Fruit fly (Drosophila melanogaster) whole organism, embryonic: ENCODE results near the gene ninaE.

Experiments
- B-H1 ChIP-seq: fragments of 200-800 bp; sonication (Bioruptor generic); IDR thresholded peaks from 3 replicates; pipeline ENCODE4 v1.3.6; 2022; ENCODE audit warnings: missing biosample characterization, missing genetic modification characterization
- CG1024 ChIP-seq: fragments of 200-800 bp; sonication (Bioruptor generic); IDR thresholded peaks from 2 replicates; pipeline ENCODE4 v1.3.6; 2022; ENCODE audit warnings: missing biosample characterization, missing genetic modification characterization
- CG11085 ChIP-seq: fragments of 200-800 bp; sonication (Bioruptor generic); IDR thresholded peaks from 2 replicates; pipeline ENCODE4 v1.3.6; 2022; ENCODE audit warnings: missing biosample characterization, missing genetic modification characterization
- CG11398 ChIP-seq: fragments of 200-800 bp; sonication (Bioruptor generic); optimal IDR thresholded peaks from 2 replicates; lab custom pipeline; 2016; ENCODE audit warnings: missing biosample characterization, missing genetic modification characterization
- CG11560 ChIP-seq: fragments of 200-800 bp; sonication (Bioruptor generic); IDR thresholded peaks from 3 replicates; pipeline ENCODE4 v1.3.6; 2022; ENCODE audit warnings: missing biosample characterization, missing genetic modification characterization
- CG12104 ChIP-seq: fragments of 200-800 bp; sonication (Bioruptor generic); optimal IDR thresholded peaks from 3 replicates; lab custom pipeline; 2016; ENCODE audit warnings: missing biosample characterization, missing genetic modification characterization
- CG12659 ChIP-seq: fragments of 200-800 bp; sonication (Bioruptor generic); optimal IDR thresholded peaks from 3 replicates; lab custom pipeline; 2017; ENCODE audit warnings: mild to moderate bottlenecking, missing biosample characterization, missing genetic modification reagents, missing genetic modification characterization
- CG12744 ChIP-seq: fragments of 200-800 bp; sonication (Bioruptor generic); optimal IDR thresholded peaks from 2 replicates; lab custom pipeline; 2016; ENCODE audit warnings: missing biosample characterization, missing genetic modification characterization
- CG12769 ChIP-seq: fragments of 200-800 bp; sonication (Bioruptor generic); optimal IDR thresholded peaks from 2 replicates; lab custom pipeline; 2019; ENCODE audit warnings: missing biosample characterization, mild to moderate bottlenecking, missing genetic modification characterization, moderate library complexity
- CG13123 ChIP-seq: fragments of 200-800 bp; sonication (Bioruptor generic); optimal IDR thresholded peaks from 2 replicates; lab custom pipeline; 2016; ENCODE audit warnings: missing biosample characterization, missing genetic modification characterization
- CG15601 ChIP-seq: fragments of 200-800 bp; sonication (Bioruptor generic); optimal IDR thresholded peaks from 3 replicates; lab custom pipeline; 2019; ENCODE audit warnings: missing biosample characterization, mild to moderate bottlenecking, missing genetic modification characterization, moderate library complexity
- CG2199 ChIP-seq: fragments of 200-800 bp; sonication (Bioruptor generic); IDR thresholded peaks from 3 replicates; pipeline ENCODE4 v1.3.6; 2022; ENCODE audit warnings: missing biosample characterization, missing genetic modification characterization
- CG4424 ChIP-seq: fragments of 200-800 bp; sonication (Bioruptor generic); optimal IDR thresholded peaks from 3 replicates; lab custom pipeline; 2016; ENCODE audit warnings: missing biosample characterization, missing genetic modification characterization
- CG8478 ChIP-seq: fragments of >200 bp; optimal IDR thresholded peaks from 2 replicates; lab custom pipeline; 2018
- Doc3 ChIP-seq: fragments of 200-800 bp; sonication (Bioruptor generic); IDR thresholded peaks from 3 replicates; pipeline ENCODE4 v1.3.6; 2022; ENCODE audit warnings: missing biosample characterization, missing genetic modification characterization; ENCODE audit not compliant: partially characterized antibody
- Eip74EF ChIP-seq, 2 experiments: fragments of 200-800 bp in 1 of 2; fragments of >200 bp in 1 of 2; sonication (Bioruptor generic) in 1 of 2; optimal IDR thresholded peaks; 2 replicates each; lab custom pipeline; 2017 to 2019; ENCODE audit warnings: missing biosample characterization in 2 of 2, missing genetic modification characterization in 2 of 2, mild to moderate bottlenecking in 1 of 2, moderate library complexity in 1 of 2
- Hmr ChIP-seq: fragments of 200-800 bp; sonication (Bioruptor generic); optimal IDR thresholded peaks from 3 replicates; lab custom pipeline; 2017; ENCODE audit warnings: mild to moderate bottlenecking, missing biosample characterization, missing genetic modification reagents, missing genetic modification characterization
- Lim3 ChIP-seq: fragments of 200-800 bp; sonication (Bioruptor generic); IDR thresholded peaks from 2 replicates; pipeline ENCODE4 v1.3.6; 2022; ENCODE audit warnings: missing biosample characterization, missing genetic modification characterization
- MESR4 ChIP-seq: fragments of 200-800 bp; sonication (Bioruptor generic); optimal IDR thresholded peaks from 2 replicates; lab custom pipeline; 2018; ENCODE audit warnings: missing biosample characterization, mild to moderate bottlenecking, missing genetic modification characterization, moderate library complexity
- NC2β ChIP-seq: fragments of 200-800 bp; sonication (Bioruptor generic); optimal IDR thresholded peaks from 2 replicates; lab custom pipeline; 2016; ENCODE audit warnings: missing biosample characterization, missing genetic modification characterization
- NFAT ChIP-seq: fragments of 200-800 bp; sonication (Bioruptor generic); IDR thresholded peaks from 2 replicates; pipeline ENCODE4 v1.3.6; 2022; ENCODE audit warnings: missing biosample characterization, missing genetic modification characterization
- NK7.1 ChIP-seq: fragments of 200-800 bp; sonication (Bioruptor generic); optimal IDR thresholded peaks from 3 replicates; lab custom pipeline; 2016; ENCODE audit warnings: missing biosample characterization, missing genetic modification characterization
- YL-1 ChIP-seq: fragments of 200-800 bp; sonication (Bioruptor generic); optimal IDR thresholded peaks from 3 replicates; lab custom pipeline; 2017; ENCODE audit warnings: missing biosample characterization, mild to moderate bottlenecking, missing genetic modification characterization
- aop ChIP-seq: fragments of 200-800 bp; sonication (Bioruptor generic); IDR thresholded peaks from 2 replicates; pipeline ENCODE4 v1.3.6; 2022; ENCODE audit warnings: missing biosample characterization, missing genetic modification characterization
- ase ChIP-seq: fragments of 200-800 bp; sonication (Bioruptor generic); IDR thresholded peaks from 3 replicates; pipeline ENCODE4 v1.3.6; 2022; ENCODE audit warnings: missing biosample characterization, missing genetic modification characterization
- ato ChIP-seq: fragments of 200-800 bp; sonication (Bioruptor generic); IDR thresholded peaks from 2 replicates; pipeline ENCODE4 v1.3.6; 2022; ENCODE audit warnings: missing biosample characterization, missing genetic modification characterization; ENCODE audit not compliant: partially characterized antibody
- chinmo ChIP-seq: fragments of 200-800 bp; sonication (Bioruptor generic); IDR thresholded peaks from 4 replicates; pipeline ENCODE4 v1.3.6; 2022; ENCODE audit warnings: missing biosample characterization, missing genetic modification characterization; ENCODE audit not compliant: partially characterized antibody
- chn ChIP-seq: fragments of 200-800 bp; sonication (Bioruptor generic); optimal IDR thresholded peaks from 2 replicates; lab custom pipeline; 2016; ENCODE audit warnings: missing biosample characterization, missing genetic modification characterization
- croc ChIP-seq: fragments of 200-800 bp; sonication (Bioruptor generic); conservative IDR thresholded peaks from 3 replicates; pipeline ENCODE4 v1.3.6; 2022; ENCODE audit warnings: missing biosample characterization, missing genetic modification characterization
- danr ChIP-seq: fragments of 200-800 bp; sonication (Bioruptor generic); IDR thresholded peaks from 2 replicates; pipeline ENCODE4 v1.3.6; 2022; ENCODE audit warnings: missing biosample characterization, missing genetic modification characterization
- dm ChIP-seq: fragments of 200-800 bp; sonication (Bioruptor generic); optimal IDR thresholded peaks from 3 replicates; lab custom pipeline; 2016; ENCODE audit warnings: missing biosample characterization, missing genetic modification characterization
- dpn ChIP-seq, 2 experiments: fragments of 200-800 bp; sonication (Bioruptor generic); optimal IDR thresholded peaks; 3 replicates each; lab custom pipeline; 2016; ENCODE audit warnings: missing biosample characterization in 2 of 2, missing genetic modification characterization in 2 of 2
- ems ChIP-seq: fragments of 200-800 bp; sonication (Bioruptor generic); optimal IDR thresholded peaks from 3 replicates; lab custom pipeline; 2016; ENCODE audit warnings: missing biosample characterization, missing genetic modification characterization
- esg ChIP-seq: fragments of 200-800 bp; sonication (Bioruptor generic); conservative IDR thresholded peaks from 2 replicates; pipeline ENCODE4 v1.3.6; 2022; ENCODE audit warnings: missing biosample characterization, missing genetic modification characterization
- exex ChIP-seq: fragments of 200-800 bp; sonication (Bioruptor generic); optimal IDR thresholded peaks from 4 replicates; lab custom pipeline; 2018; ENCODE audit warnings: missing biosample characterization, mild to moderate bottlenecking, missing genetic modification characterization, moderate library complexity
- fd96Cb ChIP-seq: fragments of 200-800 bp; sonication (Bioruptor generic); optimal IDR thresholded peaks from 2 replicates; lab custom pipeline; 2018; ENCODE audit warnings: missing biosample characterization, mild to moderate bottlenecking, missing genetic modification characterization, moderate library complexity
- gro ChIP-seq: fragments of 200-800 bp; sonication (Bioruptor generic); optimal IDR thresholded peaks from 2 replicates; lab custom pipeline; 2016; ENCODE audit warnings: missing biosample characterization, missing genetic modification characterization
- gt ChIP-seq: fragments of 200-800 bp; sonication (Bioruptor generic); IDR thresholded peaks from 2 replicates; pipeline ENCODE4 v1.3.6; 2022; ENCODE audit warnings: missing biosample characterization, missing genetic modification characterization
- ham ChIP-seq: fragments of 200-800 bp; sonication (Bioruptor generic); IDR thresholded peaks from 2 replicates; pipeline ENCODE4 v1.3.6; 2022; ENCODE audit warnings: missing biosample characterization, missing genetic modification characterization
- jumu ChIP-seq: fragments of 200-800 bp; sonication (Bioruptor generic); optimal IDR thresholded peaks from 3 replicates; lab custom pipeline; 2016; ENCODE audit warnings: missing biosample characterization, missing genetic modification characterization
- knrl ChIP-seq: fragments of 200-800 bp; sonication (Bioruptor generic); IDR thresholded peaks from 3 replicates; pipeline ENCODE4 v1.3.6; 2022; ENCODE audit warnings: missing biosample characterization, missing genetic modification characterization; ENCODE audit not compliant: partially characterized antibody
- lbe ChIP-seq: fragments of 200-800 bp; sonication (Bioruptor generic); optimal IDR thresholded peaks from 2 replicates; lab custom pipeline; 2016; ENCODE audit warnings: missing biosample characterization, mild to moderate bottlenecking, missing genetic modification characterization
- lilli ChIP-seq: fragments of 200-800 bp; sonication (Bioruptor generic); optimal IDR thresholded peaks from 3 replicates; lab custom pipeline; 2016; ENCODE audit warnings: missing biosample characterization, missing genetic modification characterization
- nau ChIP-seq: fragments of 200-800 bp; sonication (Bioruptor generic); optimal IDR thresholded peaks from 3 replicates; lab custom pipeline; 2017; ENCODE audit warnings: missing biosample characterization, mild to moderate bottlenecking, missing genetic modification characterization, missing genetic modification reagents
- nerfin-2 ChIP-seq: fragments of 200-800 bp; sonication (Bioruptor generic); IDR thresholded peaks from 2 replicates; pipeline ENCODE4 v1.3.6; 2022; ENCODE audit warnings: missing biosample characterization, missing genetic modification characterization; ENCODE audit not compliant: partially characterized antibody
- shn ChIP-seq: fragments of 200-800 bp; sonication (Bioruptor generic); optimal IDR thresholded peaks from 3 replicates; lab custom pipeline; 2016; ENCODE audit warnings: missing biosample characterization, missing genetic modification characterization
- tap ChIP-seq: fragments of 200-800 bp; optimal IDR thresholded peaks from 3 replicates; lab custom pipeline; 2019; ENCODE audit warnings: missing biosample characterization, mild to moderate bottlenecking, missing genetic modification characterization, moderate library complexity
- tna ChIP-seq: fragments of 200-800 bp; sonication (Bioruptor generic); IDR thresholded peaks from 2 replicates; pipeline ENCODE4 v1.3.6; 2022; ENCODE audit warnings: missing biosample characterization, missing genetic modification characterization; ENCODE audit not compliant: partially characterized antibody
- vvl ChIP-seq: fragments of 200-800 bp; sonication (Bioruptor generic); IDR thresholded peaks from 2 replicates; pipeline ENCODE4 v1.3.6; 2022; ENCODE audit warnings: missing biosample characterization, missing genetic modification characterization

ninaE gene

dm6 chr3R:19863979-19864775 is 23.8 kb downstream of the ninaE start, which contains the start of the genes CG4572 and CG4686 (continued):
- TF ChIP-seq CG11085 (GFP tag; lab: Robert Waterston, UW) (peak; percentile 80), exex (tag; lab: Kevin White, UChicago) (peak; percentile 51), CG11398 (peak; percentile 62), ham (GFP tag; lab: Robert Waterston, UW) (no peak), MESR4 (GFP tag; lab: Kevin White, UChicago) (no peak), CG1024 (no peak; the same call in 1 of the 2 replicates), gt (peak; percentile 22; the same call in 1 of the 2 replicates), fd96Cb (tag; lab: Kevin White, UChicago) (peak; percentile 69), CG12104 (GFP tag; lab: Kevin White, UChicago) (peak; percentile 67), NFAT (GFP tag; lab: Robert Waterston, UW) (peak; percentile 37), gro (GFP tag; lab: Kevin White, UChicago) (peak; percentile 87), Eip74EF (GFP tag; optimal IDR thresholded peaks at IDR 0.05; lab: Kevin White, UChicago) (no peak), ase (GFP tag; lab: Robert Waterston, UW) (peak; percentile 65), aop (no peak), CG12659 (GFP tag; lab: Kevin White, UChicago) (peak; percentile 86), Doc3 (GFP tag; lab: Robert Waterston, UW) (no peak), ems (GFP tag; lab: Kevin White, UChicago) (peak; percentile 89), nau (GFP tag; lab: Kevin White, UChicago) (no peak), CG12769 (tag; lab: Kevin White, UChicago) (no peak), B-H1 (peak; percentile 18; the same call in 2 of the 3 replicates), dm (peak; percentile 74), CG12744 (peak; percentile 76), CG13123 (GFP tag; lab: Kevin White, UChicago) (peak; percentile 34), ato (GFP tag; lab: Robert Waterston, UW) (0 out of 2 replicates have a peak, but pooled peaks have one; percentile 23), knrl (peak; percentile 56; the same call in 1 of the 3 replicates), Lim3 (no peak), CG15601 (tag; lab: Kevin White, UChicago) (peak; percentile 70), lilli (GFP tag; lab: Kevin White, UChicago) (peak; percentile 85), Hmr (peak; percentile 76), CG11560 (tag; lab: Robert Waterston, UW) (peak; percentile 39; the same call in 1 of the 3 replicates), jumu (GFP tag; lab: Kevin White, UChicago) (peak; percentile 65), vvl (GFP tag; lab: Robert Waterston, UW) (peak; percentile 71; the same call in 1 of the 2 replicates), chn (GFP tag; lab: Kevin White, UChicago) (peak; percentile 59), tna (GFP tag; lab: Robert Waterston, UW) (0 out of 2 replicates have a peak, but pooled peaks have one; percentile 46), croc (GFP tag; lab: Robert Waterston, UW) (peak; percentile 70), YL-1 (GFP tag; lab: Kevin White, UChicago) (peak; percentile 60), NC2β (GFP tag; lab: Kevin White, UChicago) (peak; percentile 67), NK7.1 (GFP tag; lab: Kevin White, UChicago) (no peak), CG2199 (no peak), shn (GFP tag; lab: Kevin White, UChicago) (peak; percentile 72), lbe (GFP tag; lab: Kevin White, UChicago) (no peak), dpn (GFP tag; optimal IDR thresholded peaks at IDR 0.05; lab: Kevin White, UChicago) (peak; percentile 78 to 80), danr (peak; percentile 75), tap (tag; lab: Kevin White, UChicago) (no peak), chinmo (GFP tag; lab: Robert Waterston, UW) (no peak), nerfin-2 (GFP tag; lab: Robert Waterston, UW) (no peak), CG8478 (lab: Kevin White, UChicago) (no peak), CG4424 (GFP tag; lab: Kevin White, UChicago) (peak; percentile 76), esg (GFP tag; lab: Robert Waterston, UW) (peak; percentile 35; the same call in 1 of the 2 replicates)
